Fruit fly (Drosophila melanogaster): ENCODE data around the gene Drs.
A peak's percentile ranks its signal among the peaks of the same experiment; 100 is the strongest.

Gene Drs

dm6 chr3L:3409626-3410301 is 40.4 kb downstream of the Drs start:
- TF ChIP-seq CTCF (optimal IDR thresholded peaks at IDR 0.05) (no peak), CG8478 (optimal IDR thresholded peaks at IDR 0.05) (no peak)

DNA sequence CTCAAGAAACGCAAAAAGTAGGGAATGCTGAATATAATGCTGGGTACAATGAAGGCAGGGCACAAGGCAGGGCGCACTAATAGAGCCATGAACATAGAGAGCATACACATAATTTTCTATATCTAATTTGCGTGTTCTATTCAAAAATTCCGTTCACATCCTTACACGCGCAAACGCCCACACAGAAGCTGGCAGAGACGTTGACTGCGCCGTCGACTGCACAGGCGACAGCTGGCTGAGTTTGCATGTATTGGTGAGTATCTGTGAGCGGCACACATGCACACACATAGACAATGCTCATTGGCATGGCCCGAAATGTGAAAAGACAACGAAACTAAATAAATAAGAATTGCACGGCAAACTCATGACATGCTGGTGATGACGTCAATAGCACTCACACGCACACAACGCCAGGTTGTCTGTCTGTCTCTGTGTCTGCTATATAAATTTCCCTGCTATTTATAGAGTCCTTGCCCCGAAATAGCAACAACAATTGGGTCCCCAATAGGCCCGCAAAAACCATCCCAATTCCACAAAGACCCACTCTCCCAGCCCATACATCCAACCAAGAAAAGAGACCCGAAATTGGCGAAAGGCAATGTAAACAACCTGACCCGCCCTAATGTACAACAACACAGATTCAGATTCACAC is 41.7 kb downstream of the Drs start:
- TF ChIP-seq CG8478 (optimal IDR thresholded peaks at IDR 0.05) (no peak), CTCF (optimal IDR thresholded peaks at IDR 0.05) (no peak)

dm6 chr3L:3411699-3412098 is 42.3 kb downstream of the Drs start:
- no peak for TF ChIP-seq CTCF (optimal IDR thresholded peaks at IDR 0.05)
- TF ChIP-seq CG8478 (optimal IDR thresholded peaks at IDR 0.05): no peak

DNA sequence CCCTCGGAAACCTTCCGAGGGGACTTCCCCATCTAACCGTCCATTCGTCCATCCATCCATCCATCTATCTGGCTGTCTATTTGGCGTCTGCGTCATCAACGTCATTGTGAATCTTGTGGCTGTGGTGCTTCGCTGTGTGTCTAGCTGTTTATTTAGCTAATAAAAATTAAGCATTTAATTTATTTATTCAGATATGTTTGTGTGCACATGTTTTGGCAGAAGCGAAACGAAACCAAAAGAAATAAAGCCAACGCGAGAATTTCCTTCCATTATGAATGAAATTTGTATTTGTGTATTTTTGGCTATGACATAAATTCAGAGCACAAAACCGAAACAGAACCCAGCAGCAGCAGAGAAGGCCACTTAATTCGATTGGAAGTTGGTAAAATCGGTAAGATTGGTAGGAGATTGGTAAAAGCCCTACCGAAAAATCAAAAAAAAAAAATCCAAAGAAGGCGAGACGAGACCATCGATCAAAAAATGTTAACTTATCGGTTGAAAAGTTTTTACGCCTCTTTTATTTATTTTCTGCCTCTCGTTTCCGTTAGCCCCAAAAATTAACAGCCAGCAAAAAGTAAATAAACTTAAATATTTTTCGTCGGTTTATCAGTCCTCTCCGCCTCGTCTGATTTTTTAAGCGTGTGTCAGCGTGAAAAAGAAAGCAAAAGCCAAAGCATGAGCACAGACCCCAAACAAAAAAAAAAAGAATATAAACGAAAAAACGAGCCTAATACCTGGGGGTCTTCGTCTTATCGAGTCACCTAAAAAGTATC is 45.6 kb downstream of the Drs start:
- no peak for TF ChIP-seq CTCF (optimal IDR thresholded peaks at IDR 0.05)
- no peak for TF ChIP-seq CG8478 (optimal IDR thresholded peaks at IDR 0.05)

dm6 chr3L:3415633-3416198 is 46.4 kb downstream of the Drs start:
- no peak for TF ChIP-seq CG8478 (optimal IDR thresholded peaks at IDR 0.05)

- peak; percentile 2 for TF ChIP-seq CG8478 (optimal IDR thresholded peaks at IDR 0.05)
- TF ChIP-seq CTCF (optimal IDR thresholded peaks at IDR 0.05): no peak
These were observed 47.8 kb downstream of the Drs start for dm6 chr3L:3417120-3417519.

dm6 chr3L:3417759-3418158 is 48.4 kb downstream of the Drs start:
- no peak for TF ChIP-seq CTCF (optimal IDR thresholded peaks at IDR 0.05)
- TF ChIP-seq CG8478 (optimal IDR thresholded peaks at IDR 0.05): no peak

DNA sequence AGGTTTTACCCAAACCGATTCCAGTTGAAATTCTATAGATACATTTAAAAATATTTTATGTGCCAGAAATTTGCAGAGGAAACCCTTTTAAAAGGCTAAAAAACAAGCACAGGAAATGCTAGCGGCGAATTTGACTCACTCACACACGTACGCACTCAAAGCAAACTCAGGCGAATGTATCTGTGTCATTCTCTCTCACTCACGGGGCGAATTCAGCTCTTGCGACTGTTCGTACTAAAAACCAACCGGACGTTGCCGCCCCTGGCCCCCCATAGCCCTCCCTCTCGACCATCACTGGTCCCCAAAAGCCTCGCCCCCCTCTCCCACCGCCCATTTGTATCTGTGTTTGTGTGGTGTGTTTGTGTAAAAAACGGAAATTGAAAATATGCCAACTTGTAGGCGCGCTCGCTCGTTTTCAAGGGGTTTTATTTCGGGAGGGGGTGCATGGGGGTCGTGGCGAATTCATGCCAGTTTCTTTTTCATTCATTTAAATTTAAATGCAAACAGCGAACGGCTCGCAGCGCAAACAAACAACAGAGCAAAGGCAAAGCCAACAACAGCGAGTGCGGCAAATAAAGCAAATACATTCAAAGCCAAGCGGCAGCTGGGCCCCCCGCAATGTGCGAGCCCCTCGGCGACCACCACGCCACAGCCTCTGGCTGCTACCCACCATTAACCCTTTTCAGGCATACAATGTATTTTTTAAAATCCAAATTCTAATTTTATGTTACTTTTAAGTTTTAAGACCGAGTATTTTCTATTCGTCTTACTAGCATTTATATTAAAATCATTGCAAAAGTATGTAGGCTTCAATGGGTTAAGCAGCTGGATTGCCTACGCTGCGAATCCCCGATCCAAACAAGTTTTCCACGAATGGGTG is 49.1 kb downstream of the Drs start:
- TF ChIP-seq CG8478 (optimal IDR thresholded peaks at IDR 0.05) (peak; percentile 44), CTCF (optimal IDR thresholded peaks at IDR 0.05) (no peak)

All from S2 (cell line).